Fruit fly (Drosophila melanogaster) whole organism, embryonic: Measurements from ENCODE around the gene Tlk.

Experiments used
- Ada2b ChIP-seq: fragments of 200-800 bp; sonication (Bioruptor generic); IDR thresholded peaks from 2 replicates; pipeline ENCODE4 v1.3.6; 2022; ENCODE audit warnings: missing biosample characterization, missing genetic modification characterization
- Asciz ChIP-seq: fragments of 200-800 bp; sonication (Bioruptor generic); optimal IDR thresholded peaks from 2 replicates; lab custom pipeline; 2017; ENCODE audit warnings: missing biosample characterization, mild to moderate bottlenecking, missing genetic modification characterization, missing genetic modification reagents
- Awh ChIP-seq: fragments of 200-800 bp; sonication (Bioruptor generic); IDR thresholded peaks from 2 replicates; pipeline ENCODE4, ENCODE4 v1.3.6; 2022; ENCODE audit warnings: missing biosample characterization, missing genetic modification characterization
- CG1024 ChIP-seq: fragments of 200-800 bp; sonication (Bioruptor generic); IDR thresholded peaks from 2 replicates; pipeline ENCODE4 v1.3.6; 2022; ENCODE audit warnings: missing biosample characterization, missing genetic modification characterization
- CG10267 ChIP-seq: fragments of 200-800 bp; sonication (Bioruptor generic); optimal IDR thresholded peaks from 2 replicates; lab custom pipeline; 2018; ENCODE audit warnings: missing biosample characterization, mild to moderate bottlenecking, missing genetic modification characterization, moderate library complexity
- CG13894 ChIP-seq: fragments of 200-800 bp; sonication (Bioruptor generic); optimal IDR thresholded peaks from 3 replicates; lab custom pipeline; 2018; ENCODE audit warnings: missing biosample characterization, mild to moderate bottlenecking, missing genetic modification characterization, moderate library complexity
- CG15601 ChIP-seq: fragments of 200-800 bp; sonication (Bioruptor generic); optimal IDR thresholded peaks from 3 replicates; lab custom pipeline; 2019; ENCODE audit warnings: missing biosample characterization, mild to moderate bottlenecking, missing genetic modification characterization, moderate library complexity
- CG17568 ChIP-seq: fragments of 200-800 bp; sonication (Bioruptor generic); optimal IDR thresholded peaks from 2 replicates; lab custom pipeline; 2018; ENCODE audit warnings: missing biosample characterization, mild to moderate bottlenecking, missing genetic modification characterization, moderate library complexity
- CG17612 ChIP-seq: fragments of 200-800 bp; sonication (Bioruptor generic); IDR thresholded peaks from 2 replicates; pipeline ENCODE4 v1.3.6; 2022; ENCODE audit warnings: missing biosample characterization, missing genetic modification characterization
- CG18011 ChIP-seq: fragments of 200-800 bp; sonication (Bioruptor generic); optimal IDR thresholded peaks from 2 replicates; lab custom pipeline; 2017; ENCODE audit warnings: missing biosample characterization, missing genetic modification characterization, mild to moderate bottlenecking, moderate library complexity, missing genotype
- CG2678 ChIP-seq: fragments of 200-800 bp; sonication (Bioruptor generic); optimal IDR thresholded peaks from 3 replicates; lab custom pipeline; 2019; ENCODE audit warnings: missing biosample characterization, mild to moderate bottlenecking, missing genetic modification characterization, moderate library complexity
- CG34422 ChIP-seq: fragments of 200-800 bp; sonication (Bioruptor generic); IDR thresholded peaks from 3 replicates; pipeline ENCODE4 v1.3.6; 2022; ENCODE audit warnings: missing biosample characterization, missing genetic modification characterization
- CG4424 ChIP-seq: fragments of 200-800 bp; sonication (Bioruptor generic); optimal IDR thresholded peaks from 3 replicates; lab custom pipeline; 2016; ENCODE audit warnings: missing biosample characterization, missing genetic modification characterization
- CG4730 ChIP-seq: fragments of 200-800 bp; sonication (Bioruptor generic); IDR thresholded peaks from 2 replicates; pipeline ENCODE4 v1.3.6; 2022; ENCODE audit warnings: missing biosample characterization, missing genetic modification characterization
- CG7372 ChIP-seq: fragments of 200-800 bp; sonication (Bioruptor generic); IDR thresholded peaks from 2 replicates; pipeline ENCODE4 v1.3.6; 2022; ENCODE audit warnings: missing biosample characterization, missing genetic modification characterization
- CG7786 ChIP-seq: fragments of 200-800 bp; sonication (Bioruptor generic); optimal IDR thresholded peaks from 2 replicates; lab custom pipeline; 2016; ENCODE audit warnings: missing biosample characterization, missing genetic modification characterization
- CG9609 ChIP-seq: fragments of 200-800 bp; sonication (Bioruptor generic); optimal IDR thresholded peaks from 3 replicates; lab custom pipeline; 2016; ENCODE audit warnings: missing biosample characterization, missing genetic modification characterization
- CG9876 ChIP-seq: fragments of 200-800 bp; sonication (Bioruptor generic); optimal IDR thresholded peaks from 2 replicates; lab custom pipeline; 2016; ENCODE audit warnings: missing biosample characterization, missing genetic modification characterization
- CTCF ChIP-seq: fragments of 200-800 bp; sonication (Bioruptor generic); optimal IDR thresholded peaks from 2 replicates; lab custom pipeline; 2017; ENCODE audit warnings: missing biosample characterization, mild to moderate bottlenecking, missing genetic modification characterization, moderate library complexity
- Chrac-16 ChIP-seq: fragments of 200-800 bp; sonication (Bioruptor generic); optimal IDR thresholded peaks from 3 replicates; lab custom pipeline; 2016; ENCODE audit warnings: missing biosample characterization, missing genetic modification characterization
- CkIIα-i1 ChIP-seq: fragments of 200-800 bp; sonication (Bioruptor generic); IDR thresholded peaks from 2 replicates; pipeline ENCODE4 v1.3.6; 2022; ENCODE audit warnings: missing biosample characterization, missing genetic modification characterization
- D ChIP-seq, 2 experiments: fragments of 200-800 bp in 1 of 2; fragments of >200 bp in 1 of 2; sonication (Bioruptor generic) in 1 of 2; optimal IDR thresholded peaks; 2 replicates in 1 of 2; 3 replicates in 1 of 2; lab custom pipeline; 2017; ENCODE audit warnings: mild to moderate bottlenecking in 1 of 2, missing biosample characterization in 1 of 2, missing genetic modification characterization in 1 of 2, missing genetic modification reagents in 1 of 2
- D19B ChIP-seq: fragments of 200-800 bp; sonication (Bioruptor generic); optimal IDR thresholded peaks from 2 replicates; lab custom pipeline; 2017; ENCODE audit warnings: missing biosample characterization, mild to moderate bottlenecking, missing genetic modification characterization
- Dll ChIP-seq: fragments of 200-800 bp; sonication (Bioruptor generic); IDR thresholded peaks from 4 replicates; pipeline ENCODE4 v1.3.6; 2022; ENCODE audit warnings: missing biosample characterization, missing genetic modification characterization; ENCODE audit not compliant: partially characterized antibody
- HLH4C ChIP-seq: fragments of 200-800 bp; sonication (Bioruptor generic); IDR thresholded peaks from 3 replicates; pipeline ENCODE4 v1.3.6; 2022; ENCODE audit warnings: missing biosample characterization, missing genetic modification characterization; ENCODE audit not compliant: partially characterized antibody
- Hey ChIP-seq: fragments of 200-800 bp; sonication (Bioruptor generic); optimal IDR thresholded peaks from 3 replicates; lab custom pipeline; 2018; ENCODE audit warnings: missing biosample characterization, mild to moderate bottlenecking, missing genetic modification characterization
- Lim3 ChIP-seq: fragments of 200-800 bp; sonication (Bioruptor generic); IDR thresholded peaks from 2 replicates; pipeline ENCODE4 v1.3.6; 2022; ENCODE audit warnings: missing biosample characterization, missing genetic modification characterization
- Mes4 ChIP-seq: fragments of 200-800 bp; sonication (Bioruptor generic); optimal IDR thresholded peaks from 2 replicates; lab custom pipeline; 2016; ENCODE audit warnings: missing biosample characterization, missing genetic modification characterization
- Ptx1 ChIP-seq: fragments of 200-800 bp; sonication (Bioruptor generic); IDR thresholded peaks from 2 replicates; pipeline ENCODE4 v1.3.6; 2022; ENCODE audit warnings: missing biosample characterization, missing genetic modification characterization
- Sin3A ChIP-seq: fragments of >200 bp; optimal IDR thresholded peaks from 2 replicates; lab custom pipeline; 2018
- Ssrp ChIP-seq: fragments of 200-800 bp; sonication (Bioruptor generic); optimal IDR thresholded peaks from 2 replicates; lab custom pipeline; 2018; ENCODE audit warnings: missing biosample characterization, mild to moderate bottlenecking, missing genetic modification characterization, moderate library complexity
- Xrp1 ChIP-seq: fragments of 200-800 bp; sonication (Bioruptor generic); IDR thresholded peaks from 2 replicates; pipeline ENCODE4 v1.3.6; 2022; ENCODE audit warnings: missing biosample characterization, missing genetic modification characterization
- ap ChIP-seq: fragments of 200-800 bp; sonication (Bioruptor generic); IDR thresholded peaks from 2 replicates; pipeline ENCODE4 v1.3.6; 2022; ENCODE audit warnings: missing biosample characterization, missing genetic modification characterization
- bab2 ChIP-seq: fragments of 200-800 bp; sonication (Bioruptor generic); optimal IDR thresholded peaks from 2 replicates; lab custom pipeline; 2016; ENCODE audit warnings: missing biosample characterization, missing genetic modification characterization
- crp ChIP-seq, 2 experiments: fragments of 200-800 bp; sonication (Bioruptor generic); optimal IDR thresholded peaks; 2 replicates in 1 of 2; 3 replicates in 1 of 2; lab custom pipeline; 2017; ENCODE audit warnings: missing biosample characterization in 2 of 2, missing genetic modification characterization in 2 of 2, mild to moderate bottlenecking in 1 of 2, moderate library complexity in 1 of 2
- dm ChIP-seq: fragments of 200-800 bp; sonication (Bioruptor generic); optimal IDR thresholded peaks from 3 replicates; lab custom pipeline; 2016; ENCODE audit warnings: missing biosample characterization, missing genetic modification characterization
- fd64A ChIP-seq: fragments of 200-800 bp; sonication (Bioruptor generic); optimal IDR thresholded peaks from 3 replicates; lab custom pipeline; 2018; ENCODE audit warnings: missing biosample characterization, mild to moderate bottlenecking, missing genetic modification characterization
- gsb-n ChIP-seq: fragments of 200-800 bp; sonication (Bioruptor generic); optimal IDR thresholded peaks from 3 replicates; lab custom pipeline; 2018; ENCODE audit warnings: missing biosample characterization, mild to moderate bottlenecking, missing genetic modification characterization
- ken ChIP-seq: fragments of 200-800 bp; sonication (Bioruptor generic); IDR thresholded peaks from 3 replicates; pipeline ENCODE4 v1.3.6; 2022; ENCODE audit warnings: missing biosample characterization, missing genetic modification characterization
- seq ChIP-seq: fragments of 200-800 bp; sonication (Bioruptor generic); IDR thresholded peaks from 2 replicates; pipeline ENCODE4 v1.3.6; 2022; ENCODE audit warnings: missing biosample characterization, missing genetic modification characterization
- slp2 ChIP-seq: fragments of 200-800 bp; sonication (Bioruptor generic); optimal IDR thresholded peaks from 2 replicates; lab custom pipeline; 2016; ENCODE audit warnings: missing biosample characterization, missing genetic modification characterization
- ssp ChIP-seq: fragments of 200-800 bp; sonication (Bioruptor generic); IDR thresholded peaks from 2 replicates; pipeline ENCODE4 v1.3.6; 2022; ENCODE audit warnings: missing biosample characterization, missing genetic modification characterization
- stc ChIP-seq: fragments of 200-800 bp; sonication (Bioruptor generic); IDR thresholded peaks from 2 replicates; pipeline ENCODE4 v1.3.6; 2022; ENCODE audit warnings: missing biosample characterization, missing genetic modification characterization
- tap ChIP-seq: fragments of 200-800 bp; optimal IDR thresholded peaks from 3 replicates; lab custom pipeline; 2019; ENCODE audit warnings: missing biosample characterization, mild to moderate bottlenecking, missing genetic modification characterization, moderate library complexity
- tgo ChIP-seq: fragments of 200-800 bp; sonication (Bioruptor generic); IDR thresholded peaks from 3 replicates; pipeline ENCODE4 v1.3.6; 2022; ENCODE audit warnings: missing biosample characterization, missing genetic modification characterization
- twi ChIP-seq: fragments of 200-800 bp; optimal IDR thresholded peaks from 2 replicates; lab custom pipeline; 2019; ENCODE audit warnings: missing biosample characterization, mild to moderate bottlenecking, missing genetic modification characterization, moderate library complexity
- wor ChIP-seq: fragments of 200-800 bp; sonication (Bioruptor generic); IDR thresholded peaks from 2 replicates; pipeline ENCODE4 v1.3.6; 2022; ENCODE audit warnings: missing biosample characterization, missing genetic modification characterization
- yki ChIP-seq: fragments of >200 bp; optimal IDR thresholded peaks from 3 replicates; lab custom pipeline; 2018
- z ChIP-seq: fragments of 200-800 bp; sonication (Bioruptor generic); IDR thresholded peaks from 3 replicates; pipeline ENCODE4 v1.3.6; 2022; ENCODE audit warnings: missing biosample characterization, missing genetic modification characterization
- zfh1 ChIP-seq: fragments of 200-800 bp; sonication (Bioruptor generic); IDR thresholded peaks from 3 replicates; pipeline ENCODE4 v1.3.6; 2022; ENCODE audit warnings: missing biosample characterization, missing genetic modification characterization

Tlk gene

DNA sequence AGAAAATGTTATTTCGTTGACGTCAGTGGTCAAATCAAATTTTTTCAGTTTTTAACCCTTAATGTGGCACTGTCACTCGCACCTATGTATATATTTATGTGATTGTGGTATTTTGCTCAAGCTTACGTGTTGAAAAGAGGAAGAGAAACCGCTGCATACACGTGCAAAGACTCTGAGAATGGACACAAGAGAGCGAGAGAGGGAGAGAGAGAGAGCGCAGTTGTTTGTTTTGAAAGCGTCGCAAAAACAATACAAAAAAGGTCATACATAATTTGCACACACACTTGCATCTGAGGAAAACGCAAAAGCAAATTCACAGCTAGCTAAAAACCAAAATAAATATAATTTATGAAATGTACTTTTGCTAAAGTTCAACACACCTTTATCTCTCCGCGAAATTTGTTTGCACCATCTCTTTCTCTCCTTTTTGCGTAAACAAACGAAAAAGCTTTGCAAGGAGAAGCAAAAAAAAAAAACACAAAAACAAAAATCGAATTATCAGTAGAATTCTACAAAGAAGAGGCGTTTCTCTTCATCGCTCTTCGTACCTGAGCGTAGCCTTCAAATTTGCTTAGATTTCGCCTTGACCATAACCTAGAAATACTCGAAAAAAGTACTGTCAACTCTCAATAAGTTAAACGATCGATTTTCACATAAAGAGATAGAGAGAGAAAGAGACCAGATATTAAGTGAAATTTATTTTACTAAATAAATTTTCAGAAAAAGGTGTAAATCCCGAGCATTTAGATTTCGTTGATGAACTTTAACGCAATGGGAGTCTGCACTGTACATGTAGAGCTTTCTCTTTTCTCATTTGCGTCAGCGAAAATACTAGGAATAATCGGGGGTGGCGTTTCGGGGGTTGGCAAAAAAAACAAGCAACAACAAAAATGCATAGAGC, 47.5 kb upstream of the Tlk start (continued):
- TF ChIP-seq bab2 (GFP tag; lab: Kevin White, UChicago) (peak; percentile 52), CG17612 (GFP tag; lab: Robert Waterston, UW) (no peak), Dll (no peak), CG15601 (no peak), dm (GFP tag; lab: Kevin White, UChicago) (no peak), Asciz (GFP tag; lab: Kevin White, UChicago) (no peak), CG18011 (no peak), seq (GFP tag; lab: Robert Waterston, UW) (peak; percentile 41; the same call in 1 of the 2 replicates), CG7786 (peak; percentile 76), wor (GFP tag; lab: Robert Waterston, UW) (no peak), Ada2b (GFP tag; lab: Robert Waterston, UW) (peak; percentile 61), CTCF (GFP tag; lab: Kevin White, UChicago) (no peak), CG7372 (GFP tag; lab: Robert Waterston, UW) (peak; percentile 34; the same call in 1 of the 2 replicates), fd64A (GFP tag; lab: Kevin White, UChicago) (no peak), CkIIα-i1 (GFP tag; lab: Robert Waterston, UW) (no peak), z (GFP tag; lab: Robert Waterston, UW) (no peak), twi (tag; lab: Kevin White, UChicago) (no peak), CG34422 (peak; percentile 41; the same call in 1 of the 3 replicates), zfh1 (GFP tag; lab: Robert Waterston, UW) (peak; percentile 46; the same call in 2 of the 3 replicates), CG9609 (GFP tag; lab: Kevin White, UChicago) (peak; percentile 14), ssp (GFP tag; lab: Robert Waterston, UW) (no peak), stc (GFP tag; lab: Robert Waterston, UW) (peak; percentile 38; the same call in 1 of the 2 replicates), CG10267 (tag; lab: Kevin White, UChicago) (no peak), Chrac-16 (GFP tag; lab: Kevin White, UChicago) (peak; percentile 15), CG9876 (GFP tag; lab: Kevin White, UChicago) (no peak), Ssrp (tag; lab: Kevin White, UChicago) (no peak), Mes4 (no peak), CG13894 (tag; lab: Kevin White, UChicago) (peak; percentile 59), Sin3A (no peak), ken (GFP tag; lab: Robert Waterston, UW) (peak; percentile 70; the same call in 2 of the 3 replicates), D19B (GFP tag; lab: Kevin White, UChicago) (peak; percentile 20), crp (GFP tag; optimal IDR thresholded peaks at IDR 0.05; lab: Kevin White, UChicago) (no peak), yki (peak; percentile 69), D (optimal IDR thresholded peaks at IDR 0.05; lab: Kevin White, UChicago) (no peak), D (GFP tag; optimal IDR thresholded peaks at IDR 0.05; lab: Kevin White, UChicago) (no peak), gsb-n (tag; lab: Kevin White, UChicago) (no peak), slp2 (GFP tag; lab: Kevin White, UChicago) (no peak), HLH4C (GFP tag; lab: Robert Waterston, UW) (no peak), CG2678 (tag; lab: Kevin White, UChicago) (peak; percentile 62), tgo (GFP tag; lab: Robert Waterston, UW) (0 out of 3 replicates have a peak, but pooled peaks have one; percentile 13), Ptx1 (GFP tag; lab: Robert Waterston, UW) (peak; percentile 60), Hey (tag; lab: Kevin White, UChicago) (no peak), Awh (peak; percentile 42), CG1024 (GFP tag; lab: Robert Waterston, UW) (no peak), CG4730 (peak; percentile 57), CG4424 (GFP tag; lab: Kevin White, UChicago) (no peak), ap (GFP tag; lab: Robert Waterston, UW) (no peak), Xrp1 (GFP tag; lab: Robert Waterston, UW) (peak; percentile 53), CG17568 (GFP tag; lab: Kevin White, UChicago) (no peak), tap (tag; lab: Kevin White, UChicago) (no peak), Lim3 (0 out of 2 replicates have a peak, but pooled peaks have one; percentile 21)
